Fruit fly (Drosophila melanogaster): ENCODE measurements around the gene CG5280.

The CG5280 gene

DNA sequence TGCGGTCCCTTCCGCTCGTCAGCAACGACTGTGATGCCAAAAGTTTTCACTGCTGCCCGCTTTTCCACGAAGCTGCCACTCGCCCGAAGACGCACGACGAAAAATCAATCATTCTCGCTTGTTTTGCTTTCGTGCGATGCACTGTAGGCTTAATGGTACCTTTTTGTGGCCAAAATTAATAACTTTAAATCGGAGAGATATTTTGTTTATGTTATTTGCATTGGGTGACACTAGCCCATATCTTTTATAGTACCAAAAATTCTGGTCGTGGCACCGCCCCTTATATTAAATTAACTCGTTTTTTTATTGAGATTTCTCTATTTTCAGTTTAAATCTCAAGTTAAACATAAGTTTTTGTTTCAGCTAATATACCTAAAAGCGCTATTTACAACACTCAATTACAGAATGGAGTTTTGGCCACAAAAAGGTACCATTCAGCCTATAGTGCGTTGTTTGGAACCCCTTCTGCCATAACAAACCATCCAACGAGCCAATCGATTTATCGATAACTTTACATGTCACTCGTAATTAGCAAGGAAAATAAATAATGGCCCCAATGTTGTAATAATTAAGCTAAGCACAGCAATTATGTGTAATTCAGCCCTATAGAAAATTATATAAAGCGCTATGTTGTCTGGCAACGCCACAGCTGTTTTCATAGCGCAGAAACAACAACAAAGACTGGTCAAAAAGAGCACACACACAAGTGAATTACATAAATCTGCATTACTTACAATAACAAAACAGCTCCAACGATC is 36.6 kb downstream of the CG5280 start (continued):
- TF ChIP-seq bbx (GFP tag; IDR thresholded peaks at IDR 0.05; ENCODE audit: partially characterized antibody) (peak; percentile 12), org-1 (GFP tag; optimal IDR thresholded peaks at IDR 0.05) (peak; percentile 76), sens-2 (GFP tag; IDR thresholded peaks at IDR 0.05) (no peak; the same call in 1 of the 2 replicates), so (GFP tag; IDR thresholded peaks at IDR 0.05) (no peak), Nf-YA (GFP tag; IDR thresholded peaks at IDR 0.05) (no peak), Bdp1 (GFP tag; optimal IDR thresholded peaks at IDR 0.05) (no peak), fu2 (GFP tag; optimal IDR thresholded peaks at IDR 0.05) (no peak), trem (tag; optimal IDR thresholded peaks at IDR 0.05) (peak; percentile 9), da (GFP tag; optimal IDR thresholded peaks at IDR 0.05) (no peak), CG30431 (GFP tag; optimal IDR thresholded peaks at IDR 0.05) (peak; percentile 9), CG18599 (GFP tag; optimal IDR thresholded peaks at IDR 0.05) (peak; percentile 82), sna (GFP tag; IDR thresholded peaks at IDR 0.05; ENCODE audit: partially characterized antibody) (no peak), CG6765 (GFP tag; optimal IDR thresholded peaks at IDR 0.05) (peak; percentile 71), CG32767 (GFP tag; IDR thresholded peaks at IDR 0.05) (peak; percentile 57; the same call in 1 of the 2 replicates), danr (GFP tag; IDR thresholded peaks at IDR 0.05) (no peak), her (GFP tag; optimal IDR thresholded peaks at IDR 0.05) (no peak), CG6791 (GFP tag; IDR thresholded peaks at IDR 0.05; ENCODE audit: partially characterized antibody) (no peak; the same call in 1 of the 3 replicates), ase (GFP tag; IDR thresholded peaks at IDR 0.05) (no peak), cato (GFP tag; optimal IDR thresholded peaks at IDR 0.05; ENCODE audit: borderline replicate concordance) (peak; percentile 22), Chrac-16 (GFP tag; optimal IDR thresholded peaks at IDR 0.05) (no peak), ATbp (GFP tag; optimal IDR thresholded peaks at IDR 0.05) (peak; percentile 70), pnt (GFP tag; optimal IDR thresholded peaks at IDR 0.05) (no peak), twi (tag; optimal IDR thresholded peaks at IDR 0.05) (no peak), scrt (GFP tag; optimal IDR thresholded peaks at IDR 0.05) (peak; percentile 64), CG11093 (GFP tag; IDR thresholded peaks at IDR 0.05) (0 out of 3 replicates have a peak, but pooled peaks have one; percentile 47), CG17361 (GFP tag; IDR thresholded peaks at IDR 0.05) (peak; percentile 83), Lpt (GFP tag; optimal IDR thresholded peaks at IDR 0.05) (no peak), MTF-1 (GFP tag; optimal IDR thresholded peaks at IDR 0.05; ENCODE audit: borderline replicate concordance) (peak; percentile 25), ash1 (GFP tag; optimal IDR thresholded peaks at IDR 0.05) (no peak), ERR (GFP tag; optimal IDR thresholded peaks at IDR 0.05) (no peak), Doc2 (GFP tag; IDR thresholded peaks at IDR 0.05) (no peak), gsb-n (tag; optimal IDR thresholded peaks at IDR 0.05) (peak; percentile 53), CG5180 (GFP tag; optimal IDR thresholded peaks at IDR 0.05) (peak; percentile 59), CG16815 (GFP tag; optimal IDR thresholded peaks at IDR 0.05) (peak; percentile 34), gce (GFP tag; IDR thresholded peaks at IDR 0.05) (no peak), CG13424 (tag; optimal IDR thresholded peaks at IDR 0.05) (peak; percentile 77), Dp (GFP tag; optimal IDR thresholded peaks at IDR 0.05) (no peak), CG14050 (GFP tag; IDR thresholded peaks at IDR 0.05) (no peak), bab2 (GFP tag; optimal IDR thresholded peaks at IDR 0.05) (peak; percentile 45), kay (GFP tag; optimal IDR thresholded peaks at IDR 0.05) (no peak), CG17802 (tag; optimal IDR thresholded peaks at IDR 0.05) (no peak), HLH3B (GFP tag; IDR thresholded peaks at IDR 0.05) (no peak), chinmo (GFP tag; IDR thresholded peaks at IDR 0.05; ENCODE audit: partially characterized antibody) (0 out of 4 replicates have a peak, but pooled peaks have one; percentile 34), al (GFP tag; IDR thresholded peaks at IDR 0.05) (0 out of 2 replicates have a peak, but pooled peaks have one; percentile 38), hb (GFP tag; IDR thresholded peaks at IDR 0.05; ENCODE audit: partially characterized antibody) (no peak), ttk (GFP tag; IDR thresholded peaks at IDR 0.05) (no peak), CG18764 (GFP tag; optimal IDR thresholded peaks at IDR 0.05) (peak; percentile 22), CG4282 (GFP tag; optimal IDR thresholded peaks at IDR 0.05) (no peak), hkb (optimal IDR thresholded peaks at IDR 0.05) (no peak), hkb (GFP tag; IDR thresholded peaks at IDR 0.05) (no peak)
